Worm (Caenorhabditis elegans) whole organism, mixed stage, embryonic: ENCODE results near the gene T10D4.19.

ENCODE experiments used
- ces-1 ChIP-seq: fragments of 150-350 bp; optimal IDR thresholded peaks from 2 replicates; lab custom pipeline; 2014; ENCODE audit warnings: missing biosample characterization, missing genetic modification reagents, missing genetic modification characterization
- elt-1 ChIP-seq: sonication (generic microtip); optimal IDR thresholded peaks from 2 replicates; lab custom pipeline; 2017; ENCODE audit warnings: missing genetic modification characterization, mild to moderate bottlenecking, missing compliant biosample characterization, antibody characterized with exemption, moderate library complexity, borderline replicate concordance; ENCODE audit not compliant: insufficient read depth
- elt-3 ChIP-seq: fragments of 150-350 bp; optimal IDR thresholded peaks from 2 replicates; lab custom pipeline; 2014; ENCODE audit warnings: missing biosample characterization, missing genetic modification characterization
- lin-13 ChIP-seq: fragments of 150-350 bp; optimal IDR thresholded peaks from 2 replicates; lab custom pipeline; 2014; ENCODE audit warnings: missing biosample characterization, missing genetic modification characterization
- lin-32 ChIP-seq: fragments of 200-800 bp; sonication (Bioruptor generic); optimal IDR thresholded peaks from 2 replicates; lab custom pipeline; 2018; ENCODE audit warnings: mild to moderate bottlenecking, missing genetic modification characterization, missing compliant biosample characterization
- lsy-2 ChIP-seq: fragments of 150-350 bp; optimal IDR thresholded peaks from 2 replicates; lab custom pipeline; 2014; ENCODE audit warnings: missing biosample characterization, missing genetic modification characterization
- nhr-237 ChIP-seq: fragments of 150-350 bp; optimal IDR thresholded peaks from 2 replicates; lab custom pipeline; 2014; ENCODE audit warnings: missing biosample characterization, missing genetic modification characterization
- nhr-76 ChIP-seq: sonication (generic microtip); optimal IDR thresholded peaks from 2 replicates; lab custom pipeline; 2017; ENCODE audit warnings: missing biosample characterization, missing genetic modification characterization
- snpc-4 ChIP-seq: fragments of 150-350 bp; optimal IDR thresholded peaks from 2 replicates; lab custom pipeline; 2014; ENCODE audit warnings: missing biosample characterization, missing genetic modification characterization

- TF ChIP-seq nhr-76 (tag; lab: Kevin White, UChicago) (no peak), snpc-4 (tag; lab: Kevin White, UChicago) (no peak), elt-3 (no peak), lsy-2 (tag; lab: Kevin White, UChicago) (no peak), lin-13 (tag; lab: Kevin White, UChicago) (no peak), lin-32 (GFP tag; lab: Kevin White, UChicago) (no peak), ces-1 (GFP tag; lab: Kevin White, UChicago) (no peak), nhr-237 (no peak), elt-1 (tag; lab: Kevin White, UChicago) (no peak)
These were observed 38.4 kb upstream of the T10D4.19 start for ce11 chrII:3113289-3113688.
